Worm (Caenorhabditis elegans) whole organism, late embryonic: ENCODE data around the gene pigg-1.

Experiments
- C08G9.2 ChIP-seq: sonication (generic microtip); optimal IDR thresholded peaks from 2 replicates; lab custom pipeline; 2016; ENCODE audit warnings: mild to moderate bottlenecking, missing genetic modification characterization, moderate library complexity, missing compliant biosample characterization
- C38D4.7 ChIP-seq: fragments of 200-800 bp; sonication (Bioruptor generic); optimal IDR thresholded peaks from 2 replicates; lab custom pipeline; 2018; ENCODE audit warnings: mild to moderate bottlenecking, missing genetic modification characterization, moderate library complexity, missing compliant biosample characterization
- K09A11.1 ChIP-seq: sonication (generic microtip); optimal IDR thresholded peaks from 2 replicates; lab custom pipeline; 2017; ENCODE audit warnings: antibody characterized with exemption, mild to moderate bottlenecking, missing genetic modification characterization, missing compliant biosample characterization; ENCODE audit not compliant: insufficient read depth
- ahr-1 ChIP-seq: sonication (generic microtip); optimal IDR thresholded peaks from 2 replicates; lab custom pipeline; 2016; ENCODE audit warnings: missing genetic modification characterization, missing compliant biosample characterization
- ama-1 ChIP-seq: fragments of 150-350 bp; optimal IDR thresholded peaks from 2 replicates; lab custom pipeline; 2014
- ceh-14 ChIP-seq: sonication (generic microtip); optimal IDR thresholded peaks from 2 replicates; lab custom pipeline; 2016; ENCODE audit warnings: missing genotype, missing genetic modification characterization, missing compliant biosample characterization
- ceh-19 ChIP-seq: fragments of 200-800 bp; sonication (Bioruptor generic); optimal IDR thresholded peaks from 2 replicates; lab custom pipeline; 2018; ENCODE audit warnings: mild to moderate bottlenecking, missing genetic modification characterization, missing compliant biosample characterization
- ceh-2 ChIP-seq: sonication (generic microtip); optimal IDR thresholded peaks from 2 replicates; lab custom pipeline; 2016; ENCODE audit warnings: missing genotype, missing genetic modification characterization, missing compliant biosample characterization
- ceh-22 ChIP-seq: sonication (generic microtip); optimal IDR thresholded peaks from 2 replicates; lab custom pipeline; 2017; ENCODE audit warnings: missing biosample characterization, missing genetic modification characterization
- ceh-24 ChIP-seq: sonication (generic microtip); optimal IDR thresholded peaks from 2 replicates; lab custom pipeline; 2016; ENCODE audit warnings: mild to moderate bottlenecking, missing genetic modification characterization, missing compliant biosample characterization
- ceh-31 ChIP-seq: sonication (generic microtip); optimal IDR thresholded peaks from 2 replicates; lab custom pipeline; 2016; ENCODE audit warnings: missing genetic modification characterization, missing compliant biosample characterization
- ceh-45 ChIP-seq: fragments of 200-800 bp; sonication (Bioruptor generic); IDR thresholded peaks from 2 replicates; pipeline ENCODE4 v1.3.6; 2022; ENCODE audit warnings: missing genetic modification reagents, missing genetic modification characterization, missing compliant biosample characterization
- ceh-6 ChIP-seq: fragments of 200-800 bp; sonication (Bioruptor generic); optimal IDR thresholded peaks from 2 replicates; lab custom pipeline; 2018; ENCODE audit warnings: mild to moderate bottlenecking, missing genetic modification characterization, missing compliant biosample characterization
- che-1 ChIP-seq: sonication (generic microtip); optimal IDR thresholded peaks from 2 replicates; lab custom pipeline; 2016; ENCODE audit warnings: mild to moderate bottlenecking, missing genetic modification characterization, missing compliant biosample characterization
- dmd-4 ChIP-seq: sonication (generic microtip); optimal IDR thresholded peaks from 2 replicates; lab custom pipeline; 2016; ENCODE audit warnings: borderline replicate concordance, missing genetic modification characterization, missing compliant biosample characterization
- elt-4 ChIP-seq: sonication (generic microtip); optimal IDR thresholded peaks from 2 replicates; lab custom pipeline; 2016; ENCODE audit warnings: missing genetic modification characterization, missing compliant biosample characterization
- ets-4 ChIP-seq: sonication (generic microtip); optimal IDR thresholded peaks from 2 replicates; lab custom pipeline; 2016; ENCODE audit warnings: missing genetic modification characterization, missing compliant biosample characterization
- hlh-8 ChIP-seq: sonication (generic microtip); optimal IDR thresholded peaks from 2 replicates; lab custom pipeline; 2016; ENCODE audit warnings: missing genotype, missing genetic modification characterization, missing compliant biosample characterization
- odd-2 ChIP-seq: sonication (generic microtip); optimal IDR thresholded peaks from 2 replicates; lab custom pipeline; 2017; ENCODE audit warnings: antibody characterized with exemption, mild to moderate bottlenecking, missing genetic modification characterization, missing compliant biosample characterization
- pag-3 ChIP-seq: sonication (generic microtip); optimal IDR thresholded peaks from 2 replicates; lab custom pipeline; 2016; ENCODE audit warnings: missing compliant biosample characterization, missing genetic modification characterization, borderline replicate concordance
- pat-9 ChIP-seq: fragments of 200-800 bp; sonication (Bioruptor generic); optimal IDR thresholded peaks from 2 replicates; lab custom pipeline; 2018; ENCODE audit warnings: mild to moderate bottlenecking, missing genetic modification characterization, moderate library complexity, missing compliant biosample characterization
- ref-2 ChIP-seq: sonication (generic microtip); optimal IDR thresholded peaks from 2 replicates; lab custom pipeline; 2016; ENCODE audit warnings: missing genetic modification characterization, missing compliant biosample characterization
- sox-2 ChIP-seq: fragments of 200-800 bp; sonication (Bioruptor generic); IDR thresholded peaks from 2 replicates; pipeline ENCODE4 v1.3.6; 2022; ENCODE audit warnings: missing genetic modification reagents, missing genetic modification characterization, missing compliant biosample characterization
- tbx-2 ChIP-seq: sonication (generic microtip); optimal IDR thresholded peaks from 2 replicates; lab custom pipeline; 2016; ENCODE audit warnings: missing genetic modification characterization, missing compliant biosample characterization
- unc-42 ChIP-seq: sonication (generic microtip); optimal IDR thresholded peaks from 2 replicates; lab custom pipeline; 2016; ENCODE audit warnings: missing genotype, missing genetic modification characterization, missing compliant biosample characterization
- unc-55 ChIP-seq: sonication (generic microtip); optimal IDR thresholded peaks from 2 replicates; lab custom pipeline; 2017; ENCODE audit warnings: missing biosample characterization, missing genetic modification reagents, missing genetic modification characterization
- unc-86 ChIP-seq: sonication (generic microtip); optimal IDR thresholded peaks from 2 replicates; lab custom pipeline; 2016; ENCODE audit warnings: missing genetic modification characterization, missing compliant biosample characterization
- ztf-16 ChIP-seq: sonication (generic microtip); optimal IDR thresholded peaks from 2 replicates; lab custom pipeline; 2017; ENCODE audit warnings: missing genetic modification characterization, missing compliant biosample characterization

Gene pigg-1

ce11 chrII:8587660-8588230 lies 12.3 kb downstream of the pigg-1 start:
- no peak for TF ChIP-seq ets-4 (tag; lab: Kevin White, UChicago)
- TF ChIP-seq pat-9 (tag; lab: Kevin White, UChicago) = no peak
- peak; percentile 96 for TF ChIP-seq unc-42 (tag; lab: Kevin White, UChicago)
- no peak for TF ChIP-seq odd-2 (tag; lab: Kevin White, UChicago)
- peak; percentile 54 for TF ChIP-seq ceh-31 (tag; lab: Kevin White, UChicago)
- no peak for TF ChIP-seq C08G9.2
- TF ChIP-seq sox-2 (GFP tag; lab: Robert Waterston, UW) = no peak
- TF ChIP-seq dmd-4 (tag; lab: Kevin White, UChicago) = no peak

- TF ChIP-seq ztf-16 (tag; lab: Kevin White, UChicago) = no peak
These were observed 14.1 kb downstream of the pigg-1 start for ce11 chrII:8585921-8586320.

- TF ChIP-seq ceh-19 = no peak
These were observed 14.9 kb downstream of the pigg-1 start, which contains the start of gene F54C9.11 for ce11 chrII:8585036-8585627. TSS of gene F54C9.11 (minus strand) at chrII:8585086.

- TF ChIP-seq unc-86 = no peak
- peak; percentile 33 for TF ChIP-seq ama-1
These were observed 17.0 kb downstream of the pigg-1 start for ce11 chrII:8583035-8583434.

- TF ChIP-seq sox-2 (GFP tag; lab: Robert Waterston, UW) (no peak), ceh-6 (GFP tag; lab: Kevin White, UChicago) (no peak), ahr-1 (no peak), elt-4 (tag; lab: Kevin White, UChicago) (no peak), ceh-24 (no peak), che-1 (no peak), ceh-45 (GFP tag; lab: Robert Waterston, UW) (no peak)
These were observed 18.4 kb downstream of the pigg-1 start, which contains the start of gene arl-1 for ce11 chrII:8581700-8582099. TSS of gene arl-1 (plus strand) at chrII:8582000.

ce11 chrII:8577509-8578099 lies 22.5 kb downstream of the pigg-1 start, which contains the start of gene F54C9.9:
TSS of gene F54C9.9 (plus strand) at chrII:8578049.
- no peak for TF ChIP-seq ceh-24
- no peak for TF ChIP-seq ahr-1
- TF ChIP-seq ceh-6 (GFP tag; lab: Kevin White, UChicago) = no peak
- TF ChIP-seq K09A11.1 (tag; lab: Kevin White, UChicago) = no peak
- TF ChIP-seq pag-3 (tag; lab: Kevin White, UChicago) = no peak
- no peak for TF ChIP-seq ceh-14 (tag; lab: Kevin White, UChicago)
- no peak for TF ChIP-seq ceh-2 (tag; lab: Kevin White, UChicago)
- TF ChIP-seq ref-2 (tag; lab: Kevin White, UChicago) = no peak
- no peak for TF ChIP-seq unc-86
- TF ChIP-seq tbx-2 (tag; lab: Kevin White, UChicago) = no peak
- TF ChIP-seq elt-4 (tag; lab: Kevin White, UChicago) = no peak

ce11 chrII:8575184-8575583 lies 24.9 kb downstream of the pigg-1 start, which contains the start of gene puf-5:
TSS of gene puf-5 (plus strand) at chrII:8575541.
- TF ChIP-seq dmd-4 (tag; lab: Kevin White, UChicago) (no peak), hlh-8 (tag; lab: Kevin White, UChicago) (no peak), C38D4.7 (GFP tag; lab: Kevin White, UChicago) (no peak), ceh-22 (tag; lab: Kevin White, UChicago) (no peak), unc-55 (GFP tag; lab: Kevin White, UChicago) (no peak)
